Worm (Caenorhabditis elegans) whole organism, L2 larva: Measurements from ENCODE around the gene ctsa-2.

Experiments
- aly-2 ChIP-seq: fragments of 150-350 bp; optimal IDR thresholded peaks from 2 replicates; lab custom pipeline; 2014; ENCODE audit warnings: missing biosample characterization, missing genetic modification characterization
- ama-1 ChIP-seq: fragments of 150-350 bp; optimal IDR thresholded peaks from 2 replicates; lab custom pipeline; 2018; ENCODE audit warnings: inconsistent platforms
- nhr-6 ChIP-seq: fragments of 150-350 bp; optimal IDR thresholded peaks from 2 replicates; lab custom pipeline; 2014; ENCODE audit warnings: missing biosample characterization, missing genetic modification characterization
- skn-1 ChIP-seq: sonication (generic microtip); optimal IDR thresholded peaks from 2 replicates; lab custom pipeline; 2017; ENCODE audit warnings: missing biosample characterization, missing genetic modification characterization

DNA sequence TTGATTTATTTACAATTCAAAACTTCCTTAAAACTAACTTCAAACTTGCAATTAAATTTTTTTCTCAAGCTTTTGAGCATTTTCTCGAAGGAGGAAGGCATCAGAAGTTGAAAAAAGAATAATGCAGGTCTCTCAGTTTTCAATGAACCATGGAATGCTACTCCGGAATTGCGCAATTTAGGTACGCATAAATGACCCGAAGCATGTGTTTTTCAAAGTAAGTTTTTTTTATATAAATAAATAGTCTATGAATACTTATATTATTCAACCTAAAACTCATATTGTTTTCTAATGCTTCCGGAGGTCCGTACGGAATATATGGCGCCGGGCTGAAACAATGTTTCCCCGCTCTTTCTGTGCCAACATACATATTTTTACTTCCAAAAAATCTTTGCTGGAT is 3.3 kb upstream of the ctsa-2 start, which contains the start of gene K10C2.2:
- TF ChIP-seq skn-1 = no peak
- no peak for TF ChIP-seq aly-2
- no peak for TF ChIP-seq nhr-6
- no peak for TF ChIP-seq ama-1 (lab: Kevin White, UChicago)
